Worm (Caenorhabditis elegans) whole organism, L4/young adult: ENCODE results near the gene ebp-3.

Source experiments
- dao-5 ChIP-seq: sonication (generic microtip); optimal IDR thresholded peaks from 2 replicates; lab custom pipeline; 2016; ENCODE audit warnings: missing genotype, missing genetic modification characterization, moderate library complexity, missing compliant biosample characterization
- him-1 ChIP-seq: sonication (generic microtip); optimal IDR thresholded peaks from 2 replicates; lab custom pipeline; 2016; ENCODE audit warnings: missing genotype, missing genetic modification reagents, missing genetic modification characterization, missing compliant biosample characterization

ce11 chrV:18081857-18082256 is 26.1 kb downstream of the ebp-3 start, which contains the start of gene nova-1:
- no peak for TF ChIP-seq dao-5 (tag; lab: Kevin White, UChicago)
- no peak for TF ChIP-seq him-1 (tag; lab: Kevin White, UChicago)
